Worm (Caenorhabditis elegans): Measurements from ENCODE around the gene pals-28.
"Not testable (repeated sequence)": the region's sequence is repeated elsewhere in the genome, so short reads cannot be mapped to it uniquely, and the experiment has no call there.

pals-28 gene

ce11 chrIII:4419117-4419978, 34.8 kb downstream of the pals-28 start, which contains the start of the genes R07E5.7 and cku-80 (continued):
- TF ChIP-seq ceh-100 (GFP tag; IDR thresholded peaks at IDR 0.05) (no peak), T26A5.8 (tag; optimal IDR thresholded peaks at IDR 0.05) (no peak), him-1 (tag; optimal IDR thresholded peaks at IDR 0.05) (no peak), F33H1.4 (GFP tag; IDR thresholded peaks at IDR 0.05) (peak; percentile 45), Y56A3A.18 (GFP tag; IDR thresholded peaks at IDR 0.05) (no peak), bed-2 (GFP tag; IDR thresholded peaks at IDR 0.05) (no peak), K12H6.12 (tag; optimal IDR thresholded peaks at IDR 0.05) (peak; percentile 33), mel-28 (tag; optimal IDR thresholded peaks at IDR 0.05; ENCODE audit: borderline replicate concordance) (no peak), D2030.7 (GFP tag; IDR thresholded peaks at IDR 0.05) (no peak), madf-8 (GFP tag; conservative IDR thresholded peaks at IDR 0.05) (peak; percentile 23; the same call in 1 of the 2 replicates), chd-7 (tag; optimal IDR thresholded peaks at IDR 0.05) (no peak), lir-1 (GFP tag; conservative IDR thresholded peaks at IDR 0.05) (no peak), lin-54 (GFP tag; optimal IDR thresholded peaks at IDR 0.05) (peak; percentile 79), nfyb-1 (GFP tag; IDR thresholded peaks at IDR 0.05) (no peak), C06A6.2 (GFP tag; conservative IDR thresholded peaks at IDR 0.05) (no peak), Y53F4B.3 (GFP tag; IDR thresholded peaks at IDR 0.05) (no peak), madf-10 (tag; optimal IDR thresholded peaks at IDR 0.05) (no peak), sea-2 (GFP tag; IDR thresholded peaks at IDR 0.05) (no peak), nhr-27 (tag; optimal IDR thresholded peaks at IDR 0.05) (no peak), rpc-1 (optimal IDR thresholded peaks at IDR 0.05) (no peak), rpc-1 (tag; optimal IDR thresholded peaks at IDR 0.05) (no peak), Y53G8AR.9 (GFP tag; conservative IDR thresholded peaks at IDR 0.05) (no peak), die-1 (tag; optimal IDR thresholded peaks at IDR 0.05) (no peak), ama-1 (optimal IDR thresholded peaks at IDR 0.05) (no peak), ama-1 (GFP tag; optimal IDR thresholded peaks at IDR 0.05) (no peak), K11D2.4 (GFP tag; IDR thresholded peaks at IDR 0.05) (no peak), hmg-1.2 (GFP tag; IDR thresholded peaks at IDR 0.05) (peak; percentile 39), attf-6 (GFP tag; IDR thresholded peaks at IDR 0.05) (no peak), nhr-120 (GFP tag; IDR thresholded peaks at IDR 0.05) (no peak), ztf-6 (GFP tag; IDR thresholded peaks at IDR 0.05) (no peak), ZK185.1 (tag; optimal IDR thresholded peaks at IDR 0.05; ENCODE audit: poor library complexity, severe bottlenecking) (peak; percentile 0), Y95B8A.8 (GFP tag; IDR thresholded peaks at IDR 0.05) (no peak), nfya-1 (tag; optimal IDR thresholded peaks at IDR 0.05; ENCODE audit: borderline replicate concordance, insufficient read depth) (no peak), C17E4.6 (GFP tag; IDR thresholded peaks at IDR 0.05) (no peak)

- TF ChIP-seq xnd-1 (tag; optimal IDR thresholded peaks at IDR 0.05) (peak; percentile 71), ekl-4 (GFP tag; IDR thresholded peaks at IDR 0.05) (peak; percentile 90), nfyb-1 (GFP tag; IDR thresholded peaks at IDR 0.05) (peak; percentile 90), C06A6.2 (GFP tag; conservative IDR thresholded peaks at IDR 0.05) (peak; percentile 59), hmg-20 (GFP tag; IDR thresholded peaks at IDR 0.05) (peak; percentile 71; the same call in 1 of the 2 replicates), die-1 (tag; optimal IDR thresholded peaks at IDR 0.05) (peak; percentile 58), hsf-1 (GFP tag; IDR thresholded peaks at IDR 0.05) (peak; percentile 68), ztf-18 (tag; optimal IDR thresholded peaks at IDR 0.05) (peak; percentile 23), athp-1 (tag; optimal IDR thresholded peaks at IDR 0.05) (peak; percentile 2), ceh-40 (GFP tag; IDR thresholded peaks at IDR 0.05) (0 out of 2 replicates have a peak, but pooled peaks have one; percentile 31), aptf-3 (GFP tag; IDR thresholded peaks at IDR 0.05) (peak; percentile 79; the same call in 1 of the 2 replicates), mcd-1 (GFP tag; IDR thresholded peaks at IDR 0.05) (peak; percentile 69), snpc-4 (GFP tag; optimal IDR thresholded peaks at IDR 0.05) (peak; percentile 66), snpc-4 (tag; optimal IDR thresholded peaks at IDR 0.05) (peak; percentile 85 to 99 (median 92)), F33H1.4 (GFP tag; IDR thresholded peaks at IDR 0.05) (peak; percentile 61), Y56A3A.18 (GFP tag; IDR thresholded peaks at IDR 0.05) (peak; percentile 87), repo-1 (tag; optimal IDR thresholded peaks at IDR 0.05) (peak; percentile 18), cebp-1 (tag; optimal IDR thresholded peaks at IDR 0.05) (peak; percentile 44), ztf-25 (GFP tag; IDR thresholded peaks at IDR 0.05) (peak; percentile 63; the same call in 1 of the 2 replicates)
- TF ChIP-seq cebp-1 (GFP tag; IDR thresholded peaks at IDR 0.05) = not testable (repeated sequence)
These were observed 42.2 kb downstream of the pals-28 start for ce11 chrIII:4426711-4427218.
